Worm (Caenorhabditis elegans) whole organism, young adult: ENCODE data around the gene srg-21.

Experiments used
- B0035.1 ChIP-seq: sonication (generic microtip); optimal IDR thresholded peaks from 2 replicates; lab custom pipeline; 2016; ENCODE audit warnings: missing genetic modification characterization, mild to moderate bottlenecking, missing compliant biosample characterization, missing genotype, missing genetic modification reagents
- B0261.1 ChIP-seq: sonication (generic microtip); optimal IDR thresholded peaks from 2 replicates; lab custom pipeline; 2016; ENCODE audit warnings: mild to moderate bottlenecking, missing genetic modification characterization, moderate library complexity, missing compliant biosample characterization
- C17E4.6 ChIP-seq: fragments of 200-800 bp; sonication (Bioruptor generic); IDR thresholded peaks from 2 replicates; pipeline ENCODE4 v1.3.6; 2022; ENCODE audit warnings: missing genetic modification reagents, missing genetic modification characterization, missing compliant biosample characterization
- F23B12.7 ChIP-seq: sonication (generic microtip); optimal IDR thresholded peaks from 2 replicates; lab custom pipeline; 2017; ENCODE audit warnings: missing genetic modification characterization, mild to moderate bottlenecking, missing compliant biosample characterization, antibody characterized with exemption, moderate library complexity; ENCODE audit not compliant: insufficient read depth
- F37B4.10 ChIP-seq: fragments of 200-800 bp; sonication (Bioruptor generic); IDR thresholded peaks from 2 replicates; pipeline ENCODE4 v1.3.6; 2022; ENCODE audit warnings: missing genetic modification characterization, missing compliant biosample characterization
- F39B2.1 ChIP-seq: fragments of 200-800 bp; sonication (Bioruptor generic); IDR thresholded peaks from 2 replicates; pipeline ENCODE4 v1.3.6; 2022; ENCODE audit warnings: missing genetic modification reagents, missing genetic modification characterization, missing compliant biosample characterization
- F52B5.7 ChIP-seq: sonication (generic microtip); optimal IDR thresholded peaks from 2 replicates; lab custom pipeline; 2016; ENCODE audit warnings: mild to moderate bottlenecking, missing genetic modification characterization, missing compliant biosample characterization
- F55B11.4 ChIP-seq: sonication (generic microtip); optimal IDR thresholded peaks from 2 replicates; lab custom pipeline; 2016; ENCODE audit warnings: missing compliant biosample characterization, missing genetic modification characterization, borderline replicate concordance; ENCODE audit not compliant: insufficient read depth
- K11D2.4 ChIP-seq: fragments of 200-800 bp; sonication (Bioruptor generic); IDR thresholded peaks from 2 replicates; pipeline ENCODE4 v1.3.6; 2022; ENCODE audit warnings: missing genetic modification reagents, missing genetic modification characterization, missing compliant biosample characterization
- Y53G8AR.9 ChIP-seq: fragments of 200-800 bp; sonication (Bioruptor generic); conservative IDR thresholded peaks from 2 replicates; pipeline ENCODE4 v1.3.6; 2022; ENCODE audit warnings: missing genetic modification reagents, missing genetic modification characterization, missing compliant biosample characterization
- Y56A3A.18 ChIP-seq: fragments of 200-800 bp; sonication (Bioruptor generic); IDR thresholded peaks from 2 replicates; pipeline ENCODE4 v1.3.6; 2022; ENCODE audit warnings: missing genetic modification reagents, missing genetic modification characterization, missing compliant biosample characterization
- akir-1 ChIP-seq: fragments of 200-800 bp; sonication (Bioruptor generic); optimal IDR thresholded peaks from 2 replicates; lab custom pipeline; 2018; ENCODE audit warnings: mild to moderate bottlenecking, missing genetic modification characterization, moderate library complexity, missing compliant biosample characterization
- attf-3 ChIP-seq: fragments of 200-800 bp; sonication (Bioruptor generic); conservative IDR thresholded peaks from 2 replicates; pipeline ENCODE4 v1.3.6; 2022; ENCODE audit warnings: missing genetic modification reagents, missing genetic modification characterization, missing compliant biosample characterization
- cebp-2 ChIP-seq: fragments of 200-800 bp; sonication (Bioruptor generic); IDR thresholded peaks from 2 replicates; pipeline ENCODE4 v1.3.6; 2022; ENCODE audit warnings: missing genetic modification characterization, missing compliant biosample characterization
- ceh-27 ChIP-seq: fragments of 200-800 bp; sonication (Bioruptor generic); optimal IDR thresholded peaks from 2 replicates; lab custom pipeline; 2018; ENCODE audit warnings: mild to moderate bottlenecking, missing genetic modification characterization, moderate library complexity, missing compliant biosample characterization
- ceh-79 ChIP-seq: sonication (generic microtip); optimal IDR thresholded peaks from 2 replicates; lab custom pipeline; 2017; ENCODE audit warnings: mild to moderate bottlenecking, missing genetic modification characterization, missing compliant biosample characterization
- ceh-91 ChIP-seq: fragments of 200-800 bp; sonication (Bioruptor generic); IDR thresholded peaks from 2 replicates; pipeline ENCODE4 v1.3.6; 2022; ENCODE audit warnings: missing genetic modification reagents, missing genetic modification characterization, missing compliant biosample characterization
- dpff-1 ChIP-seq: sonication (generic microtip); optimal IDR thresholded peaks from 2 replicates; lab custom pipeline; 2017; ENCODE audit warnings: mild to moderate bottlenecking, missing genetic modification characterization, missing compliant biosample characterization
- dpl-1 ChIP-seq: fragments of 150-350 bp; optimal IDR thresholded peaks from 2 replicates; lab custom pipeline; 2014; ENCODE audit warnings: missing biosample characterization, missing genetic modification reagents, missing genetic modification characterization
- egrh-3 ChIP-seq: fragments of 200-800 bp; sonication (Bioruptor generic); IDR thresholded peaks from 2 replicates; pipeline ENCODE4 v1.3.6; 2022; ENCODE audit warnings: missing genetic modification reagents, missing genetic modification characterization, missing compliant biosample characterization
- fkh-3 ChIP-seq: sonication (generic microtip); optimal IDR thresholded peaks from 2 replicates; lab custom pipeline; 2016; ENCODE audit warnings: mild to moderate bottlenecking, missing genetic modification characterization, missing compliant biosample characterization
- him-1 ChIP-seq: sonication (generic microtip); optimal IDR thresholded peaks from 2 replicates; lab custom pipeline; 2016; ENCODE audit warnings: missing genotype, missing genetic modification reagents, missing genetic modification characterization, missing compliant biosample characterization
- hlh-26 ChIP-seq: fragments of 200-800 bp; sonication (Bioruptor generic); conservative IDR thresholded peaks from 2 replicates; pipeline ENCODE4 v1.3.6; 2022; ENCODE audit warnings: missing genetic modification reagents, missing genetic modification characterization, missing compliant biosample characterization
- hmg-20 ChIP-seq: fragments of 200-800 bp; sonication (Bioruptor generic); IDR thresholded peaks from 2 replicates; pipeline ENCODE4 v1.3.6; 2022; ENCODE audit warnings: missing genetic modification reagents, missing genetic modification characterization, missing compliant biosample characterization
- hsf-1 ChIP-seq: fragments of 200-800 bp; sonication (Bioruptor generic); IDR thresholded peaks from 2 replicates; pipeline ENCODE4 v1.3.6; 2022; ENCODE audit warnings: missing genetic modification reagents, missing genetic modification characterization, missing compliant biosample characterization
- lin-40 ChIP-seq: sonication (generic microtip); optimal IDR thresholded peaks from 2 replicates; lab custom pipeline; 2016; ENCODE audit warnings: missing genetic modification characterization, mild to moderate bottlenecking, missing compliant biosample characterization, missing genotype, missing genetic modification reagents
- lsl-1 ChIP-seq: fragments of 200-800 bp; sonication (Bioruptor generic); optimal IDR thresholded peaks from 2 replicates; lab custom pipeline; 2018; ENCODE audit warnings: mild to moderate bottlenecking, missing genetic modification characterization, moderate library complexity, missing compliant biosample characterization
- madf-3 ChIP-seq: fragments of 200-800 bp; sonication (Bioruptor generic); IDR thresholded peaks from 2 replicates; pipeline ENCODE4 v1.3.6; 2022; ENCODE audit warnings: missing genetic modification reagents, missing genetic modification characterization, missing compliant biosample characterization
- pha-4 ChIP-seq: fragments of 150-350 bp; sonication (generic microtip); optimal IDR thresholded peaks from 2 replicates; lab custom pipeline; 2014; ENCODE audit warnings: missing biosample characterization, missing genetic modification reagents, missing genetic modification characterization
- rec-8 ChIP-seq, 2 experiments: sonication (generic microtip); optimal IDR thresholded peaks; 2 replicates each; lab custom pipeline; 2016; ENCODE audit warnings: mild to moderate bottlenecking in 2 of 2, missing genetic modification characterization in 2 of 2, missing genetic modification reagents in 2 of 2, missing genotype in 2 of 2, missing biosample characterization in 1 of 2, missing compliant biosample characterization in 1 of 2, moderate library complexity in 1 of 2
- snpc-1.1 ChIP-seq: sonication (generic microtip); optimal IDR thresholded peaks from 2 replicates; lab custom pipeline; 2017; ENCODE audit warnings: missing genetic modification characterization, mild to moderate bottlenecking, missing compliant biosample characterization, antibody characterized with exemption, moderate library complexity, missing genotype, missing genetic modification reagents; ENCODE audit not compliant: insufficient read depth
- snpc-3.4 ChIP-seq: sonication (generic microtip); optimal IDR thresholded peaks from 2 replicates; lab custom pipeline; 2017; ENCODE audit warnings: missing genetic modification characterization, mild to moderate bottlenecking, missing compliant biosample characterization, antibody characterized with exemption, moderate library complexity, missing genotype, missing genetic modification reagents
- somi-1 ChIP-seq: fragments of 200-800 bp; sonication (Bioruptor generic); optimal IDR thresholded peaks from 2 replicates; lab custom pipeline; 2018; ENCODE audit warnings: mild to moderate bottlenecking, missing genetic modification characterization, missing compliant biosample characterization
- tbp1 ChIP-seq: fragments of 200-800 bp; sonication (Bioruptor generic); optimal IDR thresholded peaks from 2 replicates; lab custom pipeline; 2018; ENCODE audit warnings: mild to moderate bottlenecking, missing genetic modification characterization, missing compliant biosample characterization
- tlf-1 ChIP-seq: fragments of 200-800 bp; sonication (Bioruptor generic); optimal IDR thresholded peaks from 2 replicates; lab custom pipeline; 2018; ENCODE audit warnings: mild to moderate bottlenecking, missing genetic modification characterization, missing compliant biosample characterization
- zfh-2 ChIP-seq: fragments of 200-800 bp; sonication (Bioruptor generic); conservative IDR thresholded peaks from 2 replicates; pipeline ENCODE4 v1.3.6; 2022; ENCODE audit warnings: missing genetic modification reagents, missing genetic modification characterization, missing compliant biosample characterization
- zim-3 ChIP-seq: sonication (generic microtip); optimal IDR thresholded peaks from 2 replicates; lab custom pipeline; 2017; ENCODE audit warnings: mild to moderate bottlenecking, missing genetic modification characterization, moderate library complexity, missing compliant biosample characterization
- ztf-6 ChIP-seq: fragments of 200-800 bp; sonication (Bioruptor generic); IDR thresholded peaks from 2 replicates; pipeline ENCODE4 v1.3.6; 2022; ENCODE audit warnings: missing genetic modification reagents, missing genetic modification characterization, missing compliant biosample characterization

srg-21 gene

ce11 chrII:3091268-3091667 is at the start of gene srg-21:
TSS of gene srg-21 (minus strand) at chrII:3091368.
- no peak for TF ChIP-seq F37B4.10
- TF ChIP-seq Y56A3A.18 (GFP tag; lab: Robert Waterston, UW) = no peak
- no peak for TF ChIP-seq F55B11.4 (tag; lab: Kevin White, UChicago)
- no peak for TF ChIP-seq zfh-2 (GFP tag; lab: Robert Waterston, UW)
- TF ChIP-seq egrh-3 (GFP tag; lab: Robert Waterston, UW) = no peak
- TF ChIP-seq Y53G8AR.9 = no peak
- no peak for TF ChIP-seq him-1 (tag; lab: Kevin White, UChicago)
- TF ChIP-seq C17E4.6 (GFP tag; lab: Robert Waterston, UW) = no peak
- no peak for TF ChIP-seq pha-4 (tag; lab: Kevin White, UChicago)
- no peak for TF ChIP-seq madf-3 (GFP tag; lab: Robert Waterston, UW)
- no peak for TF ChIP-seq ceh-79 (tag; lab: Kevin White, UChicago)
- no peak for TF ChIP-seq rec-8 (tag; optimal IDR thresholded peaks at IDR 0.05; lab: Kevin White, UChicago)
- no peak for TF ChIP-seq hlh-26 (GFP tag; lab: Robert Waterston, UW)
- no peak for TF ChIP-seq lsl-1 (GFP tag; lab: Kevin White, UChicago)
- no peak for TF ChIP-seq zim-3
- no peak for TF ChIP-seq fkh-3 (tag; lab: Kevin White, UChicago)
- no peak for TF ChIP-seq hsf-1
- TF ChIP-seq F52B5.7 (tag; lab: Kevin White, UChicago) = no peak
- TF ChIP-seq K11D2.4 (GFP tag; lab: Robert Waterston, UW) = no peak

- TF ChIP-seq B0035.1 (tag; lab: Kevin White, UChicago) (no peak), ceh-27 (GFP tag; lab: Kevin White, UChicago) (no peak), attf-3 (no peak), hmg-20 (no peak), akir-1 (no peak), snpc-3.4 (tag; lab: Kevin White, UChicago) (no peak), tlf-1 (GFP tag; lab: Kevin White, UChicago) (no peak), dpff-1 (tag; lab: Kevin White, UChicago) (no peak), B0261.1 (no peak), ceh-91 (GFP tag; lab: Robert Waterston, UW) (no peak), snpc-1.1 (tag; lab: Kevin White, UChicago) (no peak), dpl-1 (GFP tag; lab: Kevin White, UChicago) (no peak), tbp1 (GFP tag; lab: Kevin White, UChicago) (no peak), him-1 (tag; lab: Kevin White, UChicago) (no peak)
- TF ChIP-seq, all 124 proteins: peak for 0
Measured at ce11 chrII:3137804-3138203, 46.6 kb upstream of the srg-21 start, which contains the start of gene sri-54. TSS of gene sri-54 (minus strand) at chrII:3137904.

- TF ChIP-seq snpc-3.4 (tag; lab: Kevin White, UChicago) = no peak
- no peak for TF ChIP-seq lin-40 (tag; lab: Kevin White, UChicago)
- TF ChIP-seq F39B2.1 = no peak
- no peak for TF ChIP-seq cebp-2
- no peak for TF ChIP-seq F23B12.7
- TF ChIP-seq somi-1 (GFP tag; lab: Kevin White, UChicago) = no peak
- no peak for TF ChIP-seq B0261.1
- no peak for TF ChIP-seq ztf-6
Measured at ce11 chrII:3135293-3135692, 44.1 kb upstream of the srg-21 start.
